Worm (Caenorhabditis elegans): Measurements from ENCODE around the gene skr-15.

DNA sequence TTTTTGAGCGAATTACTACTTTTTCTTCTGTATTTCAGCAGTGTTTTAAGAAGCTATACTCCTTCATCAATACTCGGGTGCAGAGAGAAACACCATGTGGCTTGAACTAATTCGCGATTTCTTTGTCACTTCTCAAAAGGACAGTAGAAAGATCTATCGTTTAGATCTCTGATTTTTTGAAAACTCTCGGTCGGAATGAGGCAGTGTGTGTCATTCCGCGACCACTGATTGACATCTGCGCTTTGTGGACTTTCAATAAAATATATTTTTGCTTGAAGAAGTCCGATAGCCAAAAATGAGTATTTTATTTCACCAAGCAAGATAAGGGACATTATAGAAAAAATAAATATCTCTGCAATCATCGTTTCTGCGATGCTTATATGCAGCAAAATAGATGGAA lies 38.1 kb downstream of the skr-15 start:
- TF ChIP-seq aly-2 (tag; optimal IDR thresholded peaks at IDR 0.05) = no peak
- TF ChIP-seq snpc-4 (tag; optimal IDR thresholded peaks at IDR 0.05) = no peak
- no peak for TF ChIP-seq skn-1 (tag; optimal IDR thresholded peaks at IDR 0.05)
